Fruit fly (Drosophila melanogaster): Measurements from ENCODE around the gene CG12991.

Gene CG12991

dm6 chrX:17550957-17551356 lies 28.7 kb upstream of the CG12991 start:
- TF ChIP-seq sens (GFP tag): peak; percentile 56
- TF ChIP-seq fru (optimal IDR thresholded peaks at IDR 0.05): no peak
- TF ChIP-seq pfk (GFP tag; optimal IDR thresholded peaks at IDR 0.05): no peak
- no peak for TF ChIP-seq CG7928 (GFP tag; optimal IDR thresholded peaks at IDR 0.05)
- peak; percentile 56 for TF ChIP-seq Drgx (GFP tag; IDR thresholded peaks at IDR 0.05)
- TF ChIP-seq nom (GFP tag; optimal IDR thresholded peaks at IDR 0.05): peak; percentile 56
- TF ChIP-seq corto (GFP tag; optimal IDR thresholded peaks at IDR 0.05): peak; percentile 44
- no peak for TF ChIP-seq NfI (GFP tag; optimal IDR thresholded peaks at IDR 0.05)
- TF ChIP-seq insv (GFP tag; optimal IDR thresholded peaks at IDR 0.05): no peak
- peak; percentile 61 for TF ChIP-seq lbe (GFP tag; optimal IDR thresholded peaks at IDR 0.05)
- TF ChIP-seq gcm (GFP tag; optimal IDR thresholded peaks at IDR 0.05): no peak
- no peak for TF ChIP-seq sug (tag; optimal IDR thresholded peaks at IDR 0.05)
- no peak for TF ChIP-seq Mad (GFP tag; optimal IDR thresholded peaks at IDR 0.05)
- no peak for TF ChIP-seq CG32772 (GFP tag; IDR thresholded peaks at IDR 0.05)
- no peak for TF ChIP-seq Stat92E (GFP tag; optimal IDR thresholded peaks at IDR 0.05)
- peak; percentile 26; the same call in 1 of the 2 replicates for TF ChIP-seq CG4404 (GFP tag; IDR thresholded peaks at IDR 0.05)
- TF ChIP-seq HLH4C (GFP tag; IDR thresholded peaks at IDR 0.05; ENCODE audit: partially characterized antibody): no peak
- TF ChIP-seq peb (GFP tag; IDR thresholded peaks at IDR 0.05): no peak
- TF ChIP-seq emc (GFP tag; optimal IDR thresholded peaks at IDR 0.05): no peak
- no peak for TF ChIP-seq H2.0 (GFP tag; IDR thresholded peaks at IDR 0.05)
- no peak for TF ChIP-seq Aef1 (GFP tag; IDR thresholded peaks at IDR 0.05)
- TF ChIP-seq bsh (GFP tag; optimal IDR thresholded peaks at IDR 0.05): peak in 1 of 2 experiments; percentile 13
- TF ChIP-seq gsb (GFP tag; IDR thresholded peaks at IDR 0.05): no peak
- no peak for TF ChIP-seq NK7.1 (GFP tag; optimal IDR thresholded peaks at IDR 0.05)

DNA sequence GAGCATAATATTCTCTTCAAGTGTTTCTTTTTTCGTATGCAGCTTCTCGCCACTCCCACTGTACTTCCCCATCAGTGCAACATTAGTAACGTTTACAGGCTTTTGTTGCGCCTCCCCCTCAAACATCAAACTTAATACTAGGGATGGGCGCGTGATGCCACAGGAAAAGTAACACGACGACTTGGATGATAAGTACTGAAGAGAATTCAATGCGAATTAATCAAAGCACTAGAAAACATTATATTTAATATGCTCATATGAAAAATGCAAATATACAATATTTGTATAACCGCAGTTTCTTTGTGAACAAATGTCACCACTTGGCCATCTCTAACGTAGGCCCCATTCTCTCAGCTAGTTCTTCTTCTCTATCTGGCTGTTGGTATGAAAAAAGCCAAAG lies 24.5 kb upstream of the CG12991 start:
- TF ChIP-seq CG11504 (tag; optimal IDR thresholded peaks at IDR 0.05): peak; percentile 3
- TF ChIP-seq CG14710 (tag; optimal IDR thresholded peaks at IDR 0.05): no peak
- TF ChIP-seq CG7987 (GFP tag; optimal IDR thresholded peaks at IDR 0.05): no peak
- TF ChIP-seq Doc3 (GFP tag; IDR thresholded peaks at IDR 0.05; ENCODE audit: partially characterized antibody): peak; percentile 37; the same call in 1 of the 3 replicates
- no peak for TF ChIP-seq CG3065 (GFP tag; optimal IDR thresholded peaks at IDR 0.05)
- no peak for TF ChIP-seq onecut (GFP tag; IDR thresholded peaks at IDR 0.05)
- no peak for TF ChIP-seq CG8388 (GFP tag; optimal IDR thresholded peaks at IDR 0.05)
- peak; percentile 1 for TF ChIP-seq CG2712 (tag; optimal IDR thresholded peaks at IDR 0.05)
- no peak for TF ChIP-seq CG8281 (tag; optimal IDR thresholded peaks at IDR 0.05)
- no peak for TF ChIP-seq croc (GFP tag; conservative IDR thresholded peaks at IDR 0.05)
- TF ChIP-seq CG7556 (GFP tag; optimal IDR thresholded peaks at IDR 0.05): no peak
- TF ChIP-seq slbo (GFP tag; IDR thresholded peaks at IDR 0.05): no peak
- TF ChIP-seq Blimp-1 (GFP tag; optimal IDR thresholded peaks at IDR 0.05): peak; percentile 1
- TF ChIP-seq CG7963 (GFP tag; IDR thresholded peaks at IDR 0.05; ENCODE audit: partially characterized antibody): no peak
- TF ChIP-seq Dll (GFP tag; IDR thresholded peaks at IDR 0.05; ENCODE audit: partially characterized antibody): peak; percentile 41; the same call in 1 of the 4 replicates
- peak; percentile 44 for TF ChIP-seq sens (GFP tag)
- no peak for TF ChIP-seq CG30431 (GFP tag; optimal IDR thresholded peaks at IDR 0.05)
- TF ChIP-seq sqz (GFP tag; optimal IDR thresholded peaks at IDR 0.05): no peak
- TF ChIP-seq CG18262 (tag; optimal IDR thresholded peaks at IDR 0.05): no peak
- no peak for TF ChIP-seq HLHmδ (GFP tag; optimal IDR thresholded peaks at IDR 0.05)
- TF ChIP-seq CG6813 (GFP tag; optimal IDR thresholded peaks at IDR 0.05): no peak
- TF ChIP-seq D (optimal IDR thresholded peaks at IDR 0.05): no peak
- no peak for TF ChIP-seq D (GFP tag; optimal IDR thresholded peaks at IDR 0.05)
- no peak for TF ChIP-seq Jarid2 (GFP tag; optimal IDR thresholded peaks at IDR 0.05)
- no peak for TF ChIP-seq CG17361 (GFP tag; IDR thresholded peaks at IDR 0.05)
- 0 out of 2 replicates have a peak, but pooled peaks have one; percentile 14 for TF ChIP-seq Drgx (GFP tag; IDR thresholded peaks at IDR 0.05)
- no peak for TF ChIP-seq fd64A (GFP tag; optimal IDR thresholded peaks at IDR 0.05)
- no peak for TF ChIP-seq ssp (GFP tag; IDR thresholded peaks at IDR 0.05)
- TF ChIP-seq Xrp1 (GFP tag; IDR thresholded peaks at IDR 0.05): peak; percentile 22; the same call in 1 of the 2 replicates

Measured in whole organism, embryonic.